Fruit fly (Drosophila melanogaster) whole organism, wandering third instar larva: ENCODE data around the gene CG1213.

Source experiments
- CG32264 ChIP-seq: fragments of 200-800 bp; sonication (Bioruptor generic); optimal IDR thresholded peaks from 2 replicates; lab custom pipeline; 2016; ENCODE audit warnings: missing biosample characterization, missing genetic modification characterization
- CrebA ChIP-seq: fragments of 200-800 bp; sonication (Bioruptor generic); optimal IDR thresholded peaks from 2 replicates; lab custom pipeline; 2016; ENCODE audit warnings: missing biosample characterization, mild to moderate bottlenecking, missing genetic modification characterization, borderline replicate concordance
- Dfd ChIP-seq: fragments of >200 bp; optimal IDR thresholded peaks from 2 replicates; lab custom pipeline; 2017; ENCODE audit warnings: missing biosample characterization, missing genetic modification characterization
- GATAd ChIP-seq: sonication (Bioruptor generic); optimal IDR thresholded peaks from 2 replicates; lab custom pipeline; 2016; ENCODE audit warnings: missing biosample characterization, missing genetic modification characterization
- HLH106 ChIP-seq: fragments of 200-800 bp; optimal IDR thresholded peaks from 3 replicates; lab custom pipeline; 2019; ENCODE audit warnings: missing biosample characterization, mild to moderate bottlenecking, missing genetic modification characterization, moderate library complexity
- Hnf4 ChIP-seq: fragments of 200-800 bp; sonication (Bioruptor generic); optimal IDR thresholded peaks from 2 replicates; lab custom pipeline; 2016; ENCODE audit warnings: missing biosample characterization, mild to moderate bottlenecking, missing genetic modification characterization
- Hr83 ChIP-seq: fragments of 200-300 bp; sonication (Bioruptor generic); optimal IDR thresholded peaks from 2 replicates; lab custom pipeline; 2016; ENCODE audit warnings: missing biosample characterization, mild to moderate bottlenecking, missing genetic modification characterization, moderate library complexity; ENCODE audit not compliant: poor library complexity, severe bottlenecking
- Jra ChIP-seq: sonication (Bioruptor generic); optimal IDR thresholded peaks from 2 replicates; lab custom pipeline; 2016; ENCODE audit warnings: missing biosample characterization, missing genetic modification characterization
- Myc ChIP-seq: fragments of >200 bp; optimal IDR thresholded peaks from 2 replicates; lab custom pipeline; 2017
- N ChIP-seq: fragments of >200 bp; optimal IDR thresholded peaks from 2 replicates; lab custom pipeline; 2018; ENCODE audit warnings: missing biosample characterization, missing external identifiers, missing genetic modification characterization
- OdsH ChIP-seq: fragments of 200-800 bp; sonication (Bioruptor generic); optimal IDR thresholded peaks from 2 replicates; lab custom pipeline; 2016; ENCODE audit warnings: missing biosample characterization, mild to moderate bottlenecking, missing genetic modification characterization
- Rel ChIP-seq, 2 experiments: fragments of 200-800 bp; sonication (Bioruptor generic) in 1 of 2; optimal IDR thresholded peaks; 2 replicates in 1 of 2; 3 replicates in 1 of 2; lab custom pipeline; 2016 to 2019; ENCODE audit warnings: mild to moderate bottlenecking in 2 of 2, missing biosample characterization in 2 of 2, missing genetic modification characterization in 2 of 2, moderate library complexity in 1 of 2
- Vsx2 ChIP-seq: fragments of 200-300, 225-300 bp; sonication (Bioruptor generic); optimal IDR thresholded peaks from 2 replicates; lab custom pipeline; 2018; ENCODE audit warnings: missing biosample characterization, missing genetic modification characterization; ENCODE audit not compliant: partially characterized antibody
- br ChIP-seq: fragments of 200-800 bp; sonication (Bioruptor generic); optimal IDR thresholded peaks from 2 replicates; lab custom pipeline; 2016; ENCODE audit warnings: missing biosample characterization, missing genetic modification characterization
- brk ChIP-seq: fragments of 200-800 bp; sonication (Bioruptor generic); optimal IDR thresholded peaks from 2 replicates; lab custom pipeline; 2016; ENCODE audit warnings: missing biosample characterization, mild to moderate bottlenecking, missing genetic modification characterization
- dl ChIP-seq, 2 experiments: fragments of 175-275, 200-275 bp in 1 of 2; fragments of 200-275 bp in 1 of 2; sonication (Bioruptor generic); optimal IDR thresholded peaks; lab custom pipeline; 2018; ENCODE audit warnings: mild to moderate bottlenecking in 2 of 2, missing biosample characterization in 2 of 2, missing genetic modification characterization in 2 of 2, moderate library complexity in 2 of 2; ENCODE audit not compliant: partially characterized antibody in 2 of 2, insufficient read depth in 1 of 2
- dmrt93B ChIP-seq: fragments of 200-800 bp; sonication (Bioruptor generic); optimal IDR thresholded peaks from 2 replicates; lab custom pipeline; 2018; ENCODE audit warnings: missing biosample characterization, mild to moderate bottlenecking, missing genetic modification characterization
- ey ChIP-seq: fragments of 200-800 bp; sonication (Bioruptor generic); optimal IDR thresholded peaks from 2 replicates; lab custom pipeline; 2016; ENCODE audit warnings: missing biosample characterization, missing genetic modification characterization
- foxo ChIP-seq, 2 experiments: fragments of 200-800 bp; sonication (Bioruptor generic); optimal IDR thresholded peaks; 2 replicates in 1 of 2; 3 replicates in 1 of 2; lab custom pipeline; 2016 to 2017; ENCODE audit warnings: missing biosample characterization in 2 of 2, missing genetic modification characterization in 2 of 2
- fru ChIP-seq: fragments of 200-800 bp; sonication (Bioruptor generic); optimal IDR thresholded peaks from 3 replicates; lab custom pipeline; 2016; ENCODE audit warnings: missing biosample characterization, mild to moderate bottlenecking, missing genetic modification characterization
- h ChIP-seq: fragments of 200-800 bp; sonication (Bioruptor generic); optimal IDR thresholded peaks from 3 replicates; lab custom pipeline; 2016; ENCODE audit warnings: missing biosample characterization, mild to moderate bottlenecking, missing genetic modification characterization
- jim ChIP-seq: fragments of 175-275, 200-325 bp; sonication (Bioruptor generic); optimal IDR thresholded peaks from 2 replicates; lab custom pipeline; 2016; ENCODE audit warnings: missing biosample characterization, mild to moderate bottlenecking, missing genetic modification characterization
- lola ChIP-seq: fragments of >200 bp; optimal IDR thresholded peaks from 2 replicates; lab custom pipeline; 2017; ENCODE audit warnings: missing biosample characterization, missing genetic modification characterization
- pan ChIP-seq: fragments of >200 bp; optimal IDR thresholded peaks from 2 replicates; lab custom pipeline; 2017
- rgr ChIP-seq: fragments of 200-800 bp; sonication (Bioruptor generic); optimal IDR thresholded peaks from 3 replicates; lab custom pipeline; 2016; ENCODE audit warnings: missing biosample characterization, mild to moderate bottlenecking, missing genetic modification characterization
- tai ChIP-seq: sonication (Bioruptor generic); optimal IDR thresholded peaks from 2 replicates; lab custom pipeline; 2016; ENCODE audit warnings: missing biosample characterization, missing genetic modification characterization
- woc ChIP-seq: sonication (Bioruptor generic); optimal IDR thresholded peaks from 2 replicates; lab custom pipeline; 2016; ENCODE audit warnings: missing biosample characterization, mild to moderate bottlenecking, missing genetic modification characterization

CG1213 gene

dm6 chr3R:5833948-5834504 lies 6.9 kb upstream of the CG1213 start (continued):
- peak; percentile 17 for TF ChIP-seq Rel (GFP tag; optimal IDR thresholded peaks at IDR 0.05; lab: Kevin White, UChicago)
- no peak for TF ChIP-seq Rel (tag; optimal IDR thresholded peaks at IDR 0.05; lab: Kevin White, UChicago)

dm6 chr3R:5836536-5836935 lies 4.4 kb upstream of the CG1213 start:
- TF ChIP-seq lola (GFP tag; lab: Kevin White, UChicago), result no peak
- TF ChIP-seq Myc (lab: Kevin White, UChicago), result no peak
- TF ChIP-seq Jra, result no peak
- TF ChIP-seq dl (GFP tag; optimal IDR thresholded peaks at IDR 0.05; lab: Kevin White, UChicago; ENCODE audit: insufficient read depth in 1 of 2, partially characterized antibody in 2 of 2), result no peak
- TF ChIP-seq pan, result no peak
- no peak for TF ChIP-seq jim (GFP tag; lab: Kevin White, UChicago)
- TF ChIP-seq OdsH (GFP tag; lab: Kevin White, UChicago), result no peak
- no peak for TF ChIP-seq CrebA (GFP tag; lab: Kevin White, UChicago)
- TF ChIP-seq rgr (GFP tag; lab: Kevin White, UChicago), result no peak
- no peak for TF ChIP-seq Dfd (GFP tag; lab: Kevin White, UChicago)
- TF ChIP-seq N, result no peak
- no peak for TF ChIP-seq brk
- TF ChIP-seq h (GFP tag; lab: Kevin White, UChicago), result no peak
- TF ChIP-seq Vsx2, result no peak
- no peak for TF ChIP-seq Hnf4
- no peak for TF ChIP-seq fru (GFP tag; lab: Kevin White, UChicago)

- TF ChIP-seq Jra (no peak), Hr83 (GFP tag; lab: Kevin White, UChicago) (peak; percentile 42), GATAd (no peak), CrebA (GFP tag; lab: Kevin White, UChicago) (no peak), Vsx2 (no peak), Rel (GFP tag; optimal IDR thresholded peaks at IDR 0.05; lab: Kevin White, UChicago) (no peak), Rel (tag; optimal IDR thresholded peaks at IDR 0.05; lab: Kevin White, UChicago) (peak; percentile 72), rgr (GFP tag; lab: Kevin White, UChicago) (no peak), jim (GFP tag; lab: Kevin White, UChicago) (no peak), HLH106 (tag; lab: Kevin White, UChicago) (no peak), CG32264 (GFP tag; lab: Kevin White, UChicago) (no peak)
Measured at dm6 chr3R:5838683-5839365, 2.1 kb upstream of the CG1213 start.

- TF ChIP-seq h (GFP tag; lab: Kevin White, UChicago) (peak; percentile 6), br (no peak)
Measured at dm6 chr3R:5841290-5841689, 320 bp downstream of the CG1213 start.

- TF ChIP-seq woc, result no peak
- no peak for TF ChIP-seq h (GFP tag; lab: Kevin White, UChicago)
- no peak for TF ChIP-seq foxo (GFP tag; optimal IDR thresholded peaks at IDR 0.05; lab: Kevin White, UChicago)
- no peak for TF ChIP-seq dmrt93B (GFP tag; lab: Kevin White, UChicago)
- TF ChIP-seq jim (GFP tag; lab: Kevin White, UChicago), result no peak
- no peak for TF ChIP-seq CG32264 (GFP tag; lab: Kevin White, UChicago)
- TF ChIP-seq br, result no peak
- no peak for TF ChIP-seq rgr (GFP tag; lab: Kevin White, UChicago)
- no peak for TF ChIP-seq ey (GFP tag; lab: Kevin White, UChicago)
- TF ChIP-seq tai (GFP tag; lab: Kevin White, UChicago), result no peak
- TF ChIP-seq fru (GFP tag; lab: Kevin White, UChicago), result no peak
- no peak for TF ChIP-seq GATAd
- no peak for TF ChIP-seq OdsH (GFP tag; lab: Kevin White, UChicago)
- no peak for TF ChIP-seq HLH106 (tag; lab: Kevin White, UChicago)
- no peak for TF ChIP-seq CrebA (GFP tag; lab: Kevin White, UChicago)
- TF ChIP-seq, all 38 proteins: peak for 0
Measured at dm6 chr3R:5843516-5843915, 2.5 kb downstream of the CG1213 start.
